Worm (Caenorhabditis elegans) whole organism, young adult: ENCODE results near the gene csn-5.

Experiments used
- B0336.3 ChIP-seq: fragments of 200-800 bp; sonication (Bioruptor generic); IDR thresholded peaks from 2 replicates; pipeline ENCODE4 v1.3.6; 2022; ENCODE audit warnings: missing genetic modification characterization, missing compliant biosample characterization
- D2030.7 ChIP-seq: fragments of 200-800 bp; sonication (Bioruptor generic); IDR thresholded peaks from 2 replicates; pipeline ENCODE4 v1.3.6; 2022; ENCODE audit warnings: missing genetic modification reagents, missing genetic modification characterization, missing compliant biosample characterization
- F23B12.7 ChIP-seq: sonication (generic microtip); optimal IDR thresholded peaks from 2 replicates; lab custom pipeline; 2017; ENCODE audit warnings: missing genetic modification characterization, mild to moderate bottlenecking, missing compliant biosample characterization, antibody characterized with exemption, moderate library complexity; ENCODE audit not compliant: insufficient read depth
- F39B2.1 ChIP-seq: fragments of 200-800 bp; sonication (Bioruptor generic); IDR thresholded peaks from 2 replicates; pipeline ENCODE4 v1.3.6; 2022; ENCODE audit warnings: missing genetic modification reagents, missing genetic modification characterization, missing compliant biosample characterization
- F49E8.2 ChIP-seq: sonication (generic microtip); optimal IDR thresholded peaks from 3 replicates; lab custom pipeline; 2017; ENCODE audit warnings: missing genetic modification characterization, mild to moderate bottlenecking, missing compliant biosample characterization, antibody characterized with exemption, moderate library complexity; ENCODE audit not compliant: insufficient read depth
- Y53F4B.3 ChIP-seq: fragments of 200-800 bp; sonication (Bioruptor generic); IDR thresholded peaks from 2 replicates; pipeline ENCODE4 v1.3.6; 2022; ENCODE audit warnings: missing genetic modification reagents, missing genetic modification characterization, missing compliant biosample characterization
- Y56A3A.18 ChIP-seq: fragments of 200-800 bp; sonication (Bioruptor generic); IDR thresholded peaks from 2 replicates; pipeline ENCODE4 v1.3.6; 2022; ENCODE audit warnings: missing genetic modification reagents, missing genetic modification characterization, missing compliant biosample characterization
- Y67H2A.10 ChIP-seq: fragments of 200-800 bp; sonication (Bioruptor generic); conservative IDR thresholded peaks from 2 replicates; pipeline ENCODE4 v1.3.6; 2022; ENCODE audit warnings: missing genetic modification reagents, missing genetic modification characterization, missing compliant biosample characterization
- akir-1 ChIP-seq: fragments of 200-800 bp; sonication (Bioruptor generic); optimal IDR thresholded peaks from 2 replicates; lab custom pipeline; 2018; ENCODE audit warnings: mild to moderate bottlenecking, missing genetic modification characterization, moderate library complexity, missing compliant biosample characterization
- ama-1 ChIP-seq, 3 experiments: fragments of 150-350 bp in 1 of 3; sonication (generic microtip) in 2 of 3; optimal IDR thresholded peaks; 2 replicates each; lab custom pipeline; 2014 to 2018; ENCODE audit warnings: missing biosample characterization in 2 of 3, missing genetic modification characterization in 2 of 3, missing genetic modification reagents in 2 of 3
- athp-1 ChIP-seq: sonication (generic microtip); optimal IDR thresholded peaks from 2 replicates; lab custom pipeline; 2017; ENCODE audit warnings: mild to moderate bottlenecking, missing genetic modification characterization, missing compliant biosample characterization
- attf-3 ChIP-seq: fragments of 200-800 bp; sonication (Bioruptor generic); conservative IDR thresholded peaks from 2 replicates; pipeline ENCODE4 v1.3.6; 2022; ENCODE audit warnings: missing genetic modification reagents, missing genetic modification characterization, missing compliant biosample characterization
- attf-5 ChIP-seq: fragments of 200-800 bp; sonication (Bioruptor generic); optimal IDR thresholded peaks from 2 replicates; lab custom pipeline; 2018; ENCODE audit warnings: mild to moderate bottlenecking, missing genetic modification characterization, missing compliant biosample characterization
- attf-6 ChIP-seq: fragments of 200-800 bp; sonication (Bioruptor generic); IDR thresholded peaks from 2 replicates; pipeline ENCODE4 v1.3.6; 2022; ENCODE audit warnings: missing genetic modification reagents, missing genetic modification characterization, missing compliant biosample characterization
- bed-2 ChIP-seq: fragments of 200-800 bp; sonication (Bioruptor generic); IDR thresholded peaks from 2 replicates; pipeline ENCODE4 v1.3.6; 2022; ENCODE audit warnings: missing genetic modification reagents, missing genetic modification characterization, missing compliant biosample characterization
- ceh-100 ChIP-seq: fragments of 200-800 bp; sonication (Bioruptor generic); IDR thresholded peaks from 2 replicates; pipeline ENCODE4 v1.3.6; 2022; ENCODE audit warnings: missing genetic modification reagents, missing genetic modification characterization, missing compliant biosample characterization
- ceh-27 ChIP-seq: fragments of 200-800 bp; sonication (Bioruptor generic); optimal IDR thresholded peaks from 2 replicates; lab custom pipeline; 2018; ENCODE audit warnings: mild to moderate bottlenecking, missing genetic modification characterization, moderate library complexity, missing compliant biosample characterization
- ceh-58 ChIP-seq: fragments of 200-800 bp; sonication (Bioruptor generic); IDR thresholded peaks from 2 replicates; pipeline ENCODE4 v1.3.6; 2022; ENCODE audit warnings: missing genetic modification characterization, missing compliant biosample characterization
- ceh-79 ChIP-seq: sonication (generic microtip); optimal IDR thresholded peaks from 2 replicates; lab custom pipeline; 2017; ENCODE audit warnings: mild to moderate bottlenecking, missing genetic modification characterization, missing compliant biosample characterization
- ceh-91 ChIP-seq: fragments of 200-800 bp; sonication (Bioruptor generic); IDR thresholded peaks from 2 replicates; pipeline ENCODE4 v1.3.6; 2022; ENCODE audit warnings: missing genetic modification reagents, missing genetic modification characterization, missing compliant biosample characterization
- chd-7 ChIP-seq: sonication (generic microtip); optimal IDR thresholded peaks from 2 replicates; lab custom pipeline; 2016; ENCODE audit warnings: mild to moderate bottlenecking, missing genetic modification characterization, moderate library complexity, missing compliant biosample characterization
- dox-1 ChIP-seq: fragments of 200-800 bp; sonication (Bioruptor generic); IDR thresholded peaks from 2 replicates; pipeline ENCODE4 v1.3.6; 2022; ENCODE audit warnings: missing genetic modification reagents, missing genetic modification characterization, missing compliant biosample characterization
- ets-4 ChIP-seq: fragments of 200-800 bp; sonication (Bioruptor generic); optimal IDR thresholded peaks from 2 replicates; lab custom pipeline; 2018; ENCODE audit warnings: mild to moderate bottlenecking, missing genetic modification characterization, missing compliant biosample characterization
- fkh-3 ChIP-seq: sonication (generic microtip); optimal IDR thresholded peaks from 2 replicates; lab custom pipeline; 2016; ENCODE audit warnings: mild to moderate bottlenecking, missing genetic modification characterization, missing compliant biosample characterization
- him-1 ChIP-seq: sonication (generic microtip); optimal IDR thresholded peaks from 2 replicates; lab custom pipeline; 2016; ENCODE audit warnings: missing genotype, missing genetic modification reagents, missing genetic modification characterization, missing compliant biosample characterization
- hmg-1.2 ChIP-seq: fragments of 200-800 bp; sonication (Bioruptor generic); IDR thresholded peaks from 2 replicates; pipeline ENCODE4 v1.3.6; 2022; ENCODE audit warnings: missing genetic modification reagents, missing genetic modification characterization, missing compliant biosample characterization
- hrde-1 ChIP-seq: sonication (generic microtip); optimal IDR thresholded peaks from 2 replicates; lab custom pipeline; 2016; ENCODE audit warnings: missing genetic modification characterization, mild to moderate bottlenecking, missing compliant biosample characterization, moderate library complexity, missing genotype, missing genetic modification reagents, borderline replicate concordance
- hsf-1 ChIP-seq: fragments of 200-800 bp; sonication (Bioruptor generic); IDR thresholded peaks from 2 replicates; pipeline ENCODE4 v1.3.6; 2022; ENCODE audit warnings: missing genetic modification reagents, missing genetic modification characterization, missing compliant biosample characterization
- let-526 ChIP-seq: fragments of 200-800 bp; sonication (Bioruptor generic); IDR thresholded peaks from 2 replicates; pipeline ENCODE4 v1.3.6; 2022; ENCODE audit warnings: missing genetic modification reagents, missing genetic modification characterization, missing compliant biosample characterization
- let-607 ChIP-seq, 2 experiments: fragments of 200-800 bp in 1 of 2; sonication (Bioruptor generic) in 1 of 2; sonication (generic microtip) in 1 of 2; optimal IDR thresholded peaks; 2 replicates each; lab custom pipeline; 2016 to 2018; ENCODE audit warnings: mild to moderate bottlenecking in 2 of 2, missing compliant biosample characterization in 2 of 2, missing genetic modification characterization in 2 of 2, moderate library complexity in 2 of 2, missing genotype in 1 of 2
- lin-54 ChIP-seq: fragments of 200-800 bp; sonication (Bioruptor generic); optimal IDR thresholded peaks from 2 replicates; lab custom pipeline; 2018; ENCODE audit warnings: mild to moderate bottlenecking, missing genetic modification characterization, missing compliant biosample characterization
- lir-1 ChIP-seq: fragments of 200-800 bp; sonication (Bioruptor generic); conservative IDR thresholded peaks from 2 replicates; pipeline ENCODE4 v1.3.6; 2022; ENCODE audit warnings: missing genetic modification reagents, missing genetic modification characterization, missing compliant biosample characterization
- madf-6 ChIP-seq: fragments of 200-800 bp; sonication (Bioruptor generic); IDR thresholded peaks from 2 replicates; pipeline ENCODE4 v1.3.6; 2022; ENCODE audit warnings: missing genetic modification reagents, missing genetic modification characterization, missing compliant biosample characterization
- mcd-1 ChIP-seq: fragments of 200-800 bp; sonication (Bioruptor generic); IDR thresholded peaks from 2 replicates; pipeline ENCODE4 v1.3.6; 2022; ENCODE audit warnings: missing genetic modification reagents, missing genetic modification characterization, missing compliant biosample characterization
- mes-4 ChIP-seq: sonication (generic microtip); optimal IDR thresholded peaks from 2 replicates; lab custom pipeline; 2016; ENCODE audit warnings: missing genotype, missing genetic modification characterization, missing compliant biosample characterization
- mxl-1 ChIP-seq: sonication (generic microtip); optimal IDR thresholded peaks from 2 replicates; lab custom pipeline; 2016; ENCODE audit warnings: missing genetic modification characterization, missing compliant biosample characterization
- nfya-2 ChIP-seq: fragments of 200-800 bp; sonication (Bioruptor generic); IDR thresholded peaks from 2 replicates; pipeline ENCODE4 v1.3.6; 2022; ENCODE audit warnings: missing genetic modification reagents, missing genetic modification characterization, missing compliant biosample characterization
- nhr-120 ChIP-seq: fragments of 200-800 bp; sonication (Bioruptor generic); IDR thresholded peaks from 2 replicates; pipeline ENCODE4 v1.3.6; 2022; ENCODE audit warnings: missing genetic modification characterization, missing compliant biosample characterization
- nhr-90 ChIP-seq: sonication (generic microtip); optimal IDR thresholded peaks from 2 replicates; lab custom pipeline; 2016; ENCODE audit warnings: missing genotype, mild to moderate bottlenecking, missing genetic modification characterization, missing compliant biosample characterization
- somi-1 ChIP-seq: fragments of 200-800 bp; sonication (Bioruptor generic); optimal IDR thresholded peaks from 2 replicates; lab custom pipeline; 2018; ENCODE audit warnings: mild to moderate bottlenecking, missing genetic modification characterization, missing compliant biosample characterization
- sptf-2 ChIP-seq: fragments of 200-800 bp; sonication (Bioruptor generic); optimal IDR thresholded peaks from 2 replicates; lab custom pipeline; 2018; ENCODE audit warnings: mild to moderate bottlenecking, missing genetic modification characterization, missing compliant biosample characterization
- unc-62 ChIP-seq: fragments of 150-350 bp; optimal IDR thresholded peaks from 2 replicates; lab custom pipeline; 2014; ENCODE audit warnings: missing biosample characterization, missing genetic modification reagents, missing genetic modification characterization
- ztf-22 ChIP-seq: fragments of 200-800 bp; sonication (Bioruptor generic); optimal IDR thresholded peaks from 2 replicates; lab custom pipeline; 2018; ENCODE audit warnings: mild to moderate bottlenecking, missing genetic modification characterization, moderate library complexity, missing compliant biosample characterization
- ztf-26 ChIP-seq: sonication (generic microtip); optimal IDR thresholded peaks from 2 replicates; lab custom pipeline; 2017; ENCODE audit warnings: missing genetic modification characterization, missing compliant biosample characterization
- ztf-28 ChIP-seq: fragments of 200-800 bp; sonication (Bioruptor generic); IDR thresholded peaks from 2 replicates; pipeline ENCODE4 v1.3.6; 2022; ENCODE audit warnings: missing genetic modification reagents, missing genetic modification characterization, missing compliant biosample characterization
- ztf-3 ChIP-seq: fragments of 200-800 bp; sonication (Bioruptor generic); optimal IDR thresholded peaks from 2 replicates; lab custom pipeline; 2018; ENCODE audit warnings: mild to moderate bottlenecking, missing genetic modification characterization, missing compliant biosample characterization

csn-5 gene

ce11 chrIV:5665353-5665918 lies 16.1 kb downstream of the csn-5 start (continued):
- no peak for TF ChIP-seq ceh-58
- TF ChIP-seq ztf-28 (GFP tag; lab: Robert Waterston, UW), result no peak
- TF ChIP-seq F39B2.1 (GFP tag; lab: Robert Waterston, UW), result no peak
- TF ChIP-seq ceh-79 (tag; lab: Kevin White, UChicago), result no peak
- TF ChIP-seq him-1 (tag; lab: Kevin White, UChicago), result no peak
- TF ChIP-seq lir-1 (GFP tag; lab: Robert Waterston, UW), result 0 out of 2 replicates have a peak, but pooled peaks have one; percentile 24
- no peak for TF ChIP-seq Y56A3A.18 (GFP tag; lab: Robert Waterston, UW)
- 0 out of 2 replicates have a peak, but pooled peaks have one; percentile 44 for TF ChIP-seq hsf-1 (GFP tag; lab: Robert Waterston, UW)
- no peak for TF ChIP-seq somi-1 (GFP tag; lab: Kevin White, UChicago)
- no peak for TF ChIP-seq ztf-26 (tag; lab: Kevin White, UChicago)
- TF ChIP-seq ets-4 (GFP tag; lab: Kevin White, UChicago), result no peak
- no peak for TF ChIP-seq let-526 (GFP tag; lab: Robert Waterston, UW)
- no peak for TF ChIP-seq ceh-100 (GFP tag; lab: Robert Waterston, UW)
- no peak for TF ChIP-seq mes-4
- TF ChIP-seq nhr-120 (GFP tag; lab: Robert Waterston, UW), result no peak
- peak; percentile 50; the same call in 1 of the 2 replicates for TF ChIP-seq hmg-1.2 (GFP tag; lab: Robert Waterston, UW)
- TF ChIP-seq chd-7 (tag; lab: Kevin White, UChicago), result peak; percentile 34
- TF ChIP-seq athp-1 (tag; lab: Kevin White, UChicago), result no peak
- TF ChIP-seq Y53F4B.3 (GFP tag; lab: Robert Waterston, UW), result no peak
- TF ChIP-seq dox-1, result peak; percentile 48
- TF ChIP-seq nfya-2 (GFP tag; lab: Robert Waterston, UW), result no peak
- TF ChIP-seq sptf-2 (GFP tag; lab: Kevin White, UChicago), result no peak
- no peak for TF ChIP-seq ama-1 (optimal IDR thresholded peaks at IDR 0.05; lab: Kevin White, UChicago)
- no peak for TF ChIP-seq ama-1 (GFP tag; optimal IDR thresholded peaks at IDR 0.05; lab: Kevin White, UChicago)
- no peak for TF ChIP-seq unc-62 (GFP tag; lab: Kevin White, UChicago)
- TF ChIP-seq ceh-27 (GFP tag; lab: Kevin White, UChicago), result peak; percentile 3
- no peak for TF ChIP-seq Y67H2A.10 (GFP tag; lab: Robert Waterston, UW)
- TF ChIP-seq mxl-1, result no peak
- TF ChIP-seq nhr-90 (tag; lab: Kevin White, UChicago), result no peak
- TF ChIP-seq D2030.7 (GFP tag; lab: Robert Waterston, UW), result no peak
- TF ChIP-seq let-607 (tag; optimal IDR thresholded peaks at IDR 0.05; lab: Kevin White, UChicago), result no peak

ce11 chrIV:5666115-5667028 lies 17.0 kb downstream of the csn-5 start:
- no peak for TF ChIP-seq fkh-3 (tag; lab: Kevin White, UChicago)
- no peak for TF ChIP-seq bed-2
- no peak for TF ChIP-seq F49E8.2
- no peak for TF ChIP-seq ztf-22
- TF ChIP-seq B0336.3 (GFP tag; lab: Robert Waterston, UW), result no peak
- TF ChIP-seq madf-6, result peak; percentile 89
- no peak for TF ChIP-seq akir-1 (GFP tag; lab: Kevin White, UChicago)
- TF ChIP-seq attf-3 (GFP tag; lab: Robert Waterston, UW), result peak; percentile 92
- no peak for TF ChIP-seq ztf-3
- TF ChIP-seq F23B12.7 (tag; lab: Kevin White, UChicago), result no peak
- TF ChIP-seq lin-54 (GFP tag; lab: Kevin White, UChicago), result peak; percentile 73
- TF ChIP-seq hrde-1 (tag; lab: Kevin White, UChicago), result no peak
- no peak for TF ChIP-seq attf-5 (GFP tag; lab: Kevin White, UChicago)
- no peak for TF ChIP-seq mcd-1 (GFP tag; lab: Robert Waterston, UW)
- TF ChIP-seq attf-6 (GFP tag; lab: Robert Waterston, UW), result no peak
- TF ChIP-seq ceh-91 (GFP tag; lab: Robert Waterston, UW), result peak; percentile 42; the same call in 1 of the 2 replicates
